Fruit fly (Drosophila melanogaster): ENCODE data around the gene CG7985.
A peak's percentile ranks its signal among the peaks of the same experiment; 100 is the strongest.

The CG7985 gene

dm6 chr3R:18158401-18158800 is 41.3 kb upstream of the CG7985 start, which contains the start of gene CG14315:
TSS of gene CG14315 (plus strand) at chr3R:18158701.
- TF ChIP-seq ss (GFP tag; optimal IDR thresholded peaks at IDR 0.05), result no peak
- no peak for TF ChIP-seq acj6 (GFP tag; optimal IDR thresholded peaks at IDR 0.05)
- no peak for TF ChIP-seq net (GFP tag; optimal IDR thresholded peaks at IDR 0.05)
- no peak for TF ChIP-seq achi (GFP tag; optimal IDR thresholded peaks at IDR 0.05)
- TF ChIP-seq CG11294 (GFP tag; IDR thresholded peaks at IDR 0.05), result no peak
- no peak for TF ChIP-seq Ets21C (GFP tag; optimal IDR thresholded peaks at IDR 0.05)
- no peak for TF ChIP-seq CG15336 (GFP tag; IDR thresholded peaks at IDR 0.05)
- TF ChIP-seq spab (GFP tag; optimal IDR thresholded peaks at IDR 0.05), result no peak
- no peak for TF ChIP-seq esn (GFP tag; optimal IDR thresholded peaks at IDR 0.05)
- no peak for TF ChIP-seq Eip78C (GFP tag)
- TF ChIP-seq Smox (GFP tag; optimal IDR thresholded peaks at IDR 0.05), result no peak
- TF ChIP-seq Eip75B (GFP tag; optimal IDR thresholded peaks at IDR 0.05), result no peak
- TF ChIP-seq Sox14 (GFP tag; optimal IDR thresholded peaks at IDR 0.05), result no peak
- no peak for TF ChIP-seq Hr39 (GFP tag; optimal IDR thresholded peaks at IDR 0.05)

dm6 chr3R:18160165-18160814 is 39.4 kb upstream of the CG7985 start:
- TF ChIP-seq CG10669 (GFP tag; optimal IDR thresholded peaks at IDR 0.05) (no peak), Lpt (GFP tag; optimal IDR thresholded peaks at IDR 0.05) (no peak), Ets21C (GFP tag; optimal IDR thresholded peaks at IDR 0.05) (no peak), svp (GFP tag) (no peak), topi (GFP tag; optimal IDR thresholded peaks at IDR 0.05) (no peak), achi (GFP tag; optimal IDR thresholded peaks at IDR 0.05) (no peak), Ets96B (tag; optimal IDR thresholded peaks at IDR 0.05) (no peak), esn (GFP tag; optimal IDR thresholded peaks at IDR 0.05) (no peak), Gug (GFP tag; IDR thresholded peaks at IDR 0.05) (no peak), CG31627 (GFP tag; optimal IDR thresholded peaks at IDR 0.05) (no peak), Eip93F (GFP tag; optimal IDR thresholded peaks at IDR 0.05) (no peak), CG8319 (GFP tag; optimal IDR thresholded peaks at IDR 0.05) (no peak), salr (GFP tag; optimal IDR thresholded peaks at IDR 0.05) (no peak), Hr38 (GFP tag; optimal IDR thresholded peaks at IDR 0.05) (no peak), CG7368 (GFP tag; optimal IDR thresholded peaks at IDR 0.05) (no peak), Met (GFP tag; optimal IDR thresholded peaks at IDR 0.05) (no peak)

- TF ChIP-seq CG1621 (tag; optimal IDR thresholded peaks at IDR 0.05) (no peak), CG16779 (tag; optimal IDR thresholded peaks at IDR 0.05) (no peak), CG4318 (GFP tag; optimal IDR thresholded peaks at IDR 0.05) (peak; percentile 19), Eip93F (GFP tag; optimal IDR thresholded peaks at IDR 0.05) (peak; percentile 16), CG3032 (tag; optimal IDR thresholded peaks at IDR 0.05) (peak; percentile 63), CG3919 (GFP tag; optimal IDR thresholded peaks at IDR 0.05) (peak; percentile 69), CG7368 (GFP tag; optimal IDR thresholded peaks at IDR 0.05) (peak; percentile 8), net (GFP tag; optimal IDR thresholded peaks at IDR 0.05) (peak; percentile 61), Gug (GFP tag; IDR thresholded peaks at IDR 0.05) (peak; percentile 55; the same call in 1 of the 2 replicates), topi (GFP tag; optimal IDR thresholded peaks at IDR 0.05) (peak; percentile 70), pdm3 (GFP tag; optimal IDR thresholded peaks at IDR 0.05) (peak; percentile 73), dac (GFP tag; optimal IDR thresholded peaks at IDR 0.05) (no peak), Hr4 (GFP tag; optimal IDR thresholded peaks at IDR 0.05) (peak; percentile 71), Smox (GFP tag; optimal IDR thresholded peaks at IDR 0.05) (peak; percentile 64), Hr38 (GFP tag; optimal IDR thresholded peaks at IDR 0.05) (no peak), CG31627 (GFP tag; optimal IDR thresholded peaks at IDR 0.05) (peak; percentile 79), Ets96B (tag; optimal IDR thresholded peaks at IDR 0.05) (peak; percentile 17), CG10631 (GFP tag; optimal IDR thresholded peaks at IDR 0.05) (peak; percentile 61), Ets21C (GFP tag; optimal IDR thresholded peaks at IDR 0.05) (peak; percentile 45), eg (GFP tag; IDR thresholded peaks at IDR 0.05) (peak; percentile 69), OdsH (GFP tag; optimal IDR thresholded peaks at IDR 0.05) (peak; percentile 72), salr (GFP tag; optimal IDR thresholded peaks at IDR 0.05) (no peak), Met (GFP tag; optimal IDR thresholded peaks at IDR 0.05) (peak; percentile 68), dsx (GFP tag; optimal IDR thresholded peaks at IDR 0.05; ENCODE audit: poor library complexity, severe bottlenecking) (peak; percentile 10), ss (GFP tag; optimal IDR thresholded peaks at IDR 0.05) (no peak), Eip75B (GFP tag; optimal IDR thresholded peaks at IDR 0.05) (peak; percentile 49), CG6854 (GFP tag; optimal IDR thresholded peaks at IDR 0.05) (no peak), Sox14 (GFP tag; optimal IDR thresholded peaks at IDR 0.05) (peak; percentile 64), svp (GFP tag) (peak; percentile 85), CG8119 (GFP tag; IDR thresholded peaks at IDR 0.05) (0 out of 3 replicates have a peak, but pooled peaks have one; percentile 39), CG8632 (GFP tag; optimal IDR thresholded peaks at IDR 0.05) (no peak), CG11762 (GFP tag; optimal IDR thresholded peaks at IDR 0.05; ENCODE audit: insufficient read depth) (peak; percentile 7), CG32006 (GFP tag; optimal IDR thresholded peaks at IDR 0.05) (peak; percentile 59), CG11294 (GFP tag; IDR thresholded peaks at IDR 0.05) (peak; percentile 52)
Observed at dm6 chr3R:18164052-18164722, 35.5 kb upstream of the CG7985 start, which contains the start of the genes CG7218 and Cbp20. TSS of gene CG7218 (minus strand) at chr3R:18164397. TSS of gene Cbp20 (plus strand) at chr3R:18164661.

Data from whole organism, prepupa.